Fruit fly (Drosophila melanogaster) whole organism, embryonic: Measurements from ENCODE around the gene Rab23.

ENCODE experiments used
- B-H1 ChIP-seq: fragments of 200-800 bp; sonication (Bioruptor generic); IDR thresholded peaks from 3 replicates; pipeline ENCODE4 v1.3.6; 2022; ENCODE audit warnings: missing biosample characterization, missing genetic modification characterization
- BtbVII ChIP-seq: fragments of 200-800 bp; sonication (Bioruptor generic); optimal IDR thresholded peaks from 3 replicates; lab custom pipeline; 2017; ENCODE audit warnings: missing biosample characterization, mild to moderate bottlenecking, missing genetic modification characterization
- CG10654 ChIP-seq: fragments of 200-800 bp; sonication (Bioruptor generic); optimal IDR thresholded peaks from 2 replicates; lab custom pipeline; 2016; ENCODE audit warnings: missing biosample characterization, missing genetic modification characterization
- CG11085 ChIP-seq: fragments of 200-800 bp; sonication (Bioruptor generic); IDR thresholded peaks from 2 replicates; pipeline ENCODE4 v1.3.6; 2022; ENCODE audit warnings: missing biosample characterization, missing genetic modification characterization
- CG12236 ChIP-seq: fragments of 200-800 bp; sonication (Bioruptor generic); optimal IDR thresholded peaks from 2 replicates; lab custom pipeline; 2016; ENCODE audit warnings: missing biosample characterization, missing genetic modification characterization
- CG15514 ChIP-seq: fragments of 200-800 bp; sonication (Bioruptor generic); optimal IDR thresholded peaks from 3 replicates; lab custom pipeline; 2017; ENCODE audit warnings: missing biosample characterization, missing genetic modification characterization, mild to moderate bottlenecking, moderate library complexity, missing genetic modification reagents
- CG17385 ChIP-seq: fragments of 200-800 bp; sonication (Bioruptor generic); optimal IDR thresholded peaks from 3 replicates; lab custom pipeline; 2018; ENCODE audit warnings: missing biosample characterization, mild to moderate bottlenecking, missing genetic modification characterization
- CG1792 ChIP-seq: fragments of 200-800 bp; sonication (Bioruptor generic); optimal IDR thresholded peaks from 2 replicates; lab custom pipeline; 2016; ENCODE audit warnings: missing biosample characterization, missing genetic modification characterization
- CG18764 ChIP-seq: fragments of 200-800 bp; sonication (Bioruptor generic); optimal IDR thresholded peaks from 3 replicates; lab custom pipeline; 2016; ENCODE audit warnings: missing biosample characterization, missing genetic modification characterization
- CG2202 ChIP-seq: fragments of 200-800 bp; sonication (Bioruptor generic); optimal IDR thresholded peaks from 2 replicates; lab custom pipeline; 2018; ENCODE audit warnings: missing biosample characterization, mild to moderate bottlenecking, missing genetic modification characterization
- CG30431 ChIP-seq: fragments of 200-800 bp; sonication (Bioruptor generic); optimal IDR thresholded peaks from 2 replicates; lab custom pipeline; 2017; ENCODE audit warnings: missing biosample characterization, missing genetic modification characterization
- CG33213 ChIP-seq: fragments of 200-800 bp; sonication (Bioruptor generic); optimal IDR thresholded peaks from 3 replicates; lab custom pipeline; 2016; ENCODE audit warnings: missing biosample characterization, missing genetic modification characterization
- CG42726 ChIP-seq: fragments of 200-800 bp; sonication (Bioruptor generic); IDR thresholded peaks from 2 replicates; pipeline ENCODE4 v1.3.6; 2022; ENCODE audit warnings: missing biosample characterization, missing genetic modification characterization; ENCODE audit not compliant: partially characterized antibody
- CG4328 ChIP-seq: fragments of 200-800 bp; sonication (Bioruptor generic); optimal IDR thresholded peaks from 3 replicates; lab custom pipeline; 2017; ENCODE audit warnings: missing biosample characterization, missing genetic modification reagents, missing genetic modification characterization
- CG4820 ChIP-seq: fragments of 200-800 bp; sonication (Bioruptor generic); optimal IDR thresholded peaks from 3 replicates; lab custom pipeline; 2016; ENCODE audit warnings: missing biosample characterization, missing genetic modification characterization
- CG7357 ChIP-seq: fragments of 200-800 bp; sonication (Bioruptor generic); IDR thresholded peaks from 3 replicates; pipeline ENCODE4 v1.3.6; 2022; ENCODE audit warnings: missing biosample characterization, missing genetic modification characterization
- CG8388 ChIP-seq: fragments of 200-800 bp; sonication (Bioruptor generic); optimal IDR thresholded peaks from 2 replicates; lab custom pipeline; 2019; ENCODE audit warnings: missing biosample characterization, mild to moderate bottlenecking, missing genetic modification characterization, moderate library complexity
- CG8765 ChIP-seq: fragments of 200-800 bp; sonication (Bioruptor generic); IDR thresholded peaks from 2 replicates; pipeline ENCODE4 v1.3.6; 2022; ENCODE audit warnings: missing biosample characterization, missing genetic modification characterization
- Camta ChIP-seq: fragments of 200-800 bp; sonication (Bioruptor generic); optimal IDR thresholded peaks from 2 replicates; lab custom pipeline; 2016; ENCODE audit warnings: missing biosample characterization, missing genetic modification characterization
- D19A ChIP-seq: fragments of 200-800 bp; optimal IDR thresholded peaks from 3 replicates; lab custom pipeline; 2019; ENCODE audit warnings: missing biosample characterization, mild to moderate bottlenecking, missing genetic modification characterization, moderate library complexity
- D19B ChIP-seq: fragments of 200-800 bp; sonication (Bioruptor generic); optimal IDR thresholded peaks from 2 replicates; lab custom pipeline; 2017; ENCODE audit warnings: missing biosample characterization, mild to moderate bottlenecking, missing genetic modification characterization
- Dbx ChIP-seq: fragments of 200-800 bp; sonication (Bioruptor generic); IDR thresholded peaks from 3 replicates; pipeline ENCODE4 v1.3.6; 2022; ENCODE audit warnings: missing biosample characterization, missing genetic modification characterization
- Dp ChIP-seq: fragments of 200-800 bp; sonication (Bioruptor generic); optimal IDR thresholded peaks from 2 replicates; lab custom pipeline; 2018; ENCODE audit warnings: missing biosample characterization, mild to moderate bottlenecking, missing genetic modification characterization, moderate library complexity
- Fer1 ChIP-seq: fragments of 200-800 bp; sonication (Bioruptor generic); optimal IDR thresholded peaks from 2 replicates; lab custom pipeline; 2017; ENCODE audit warnings: missing biosample characterization, mild to moderate bottlenecking, missing genetic modification characterization
- Hr78 ChIP-seq, 2 experiments: fragments of 200-800 bp in 1 of 2; fragments of >200 bp in 1 of 2; sonication (Bioruptor generic) in 1 of 2; optimal IDR thresholded peaks; 2 replicates each; lab custom pipeline; 2017 to 2019; ENCODE audit warnings: missing biosample characterization in 2 of 2, missing genetic modification characterization in 2 of 2, mild to moderate bottlenecking in 1 of 2, moderate library complexity in 1 of 2
- Mad ChIP-seq: fragments of 200-800 bp; sonication (Bioruptor generic); optimal IDR thresholded peaks from 2 replicates; lab custom pipeline; 2016; ENCODE audit warnings: missing biosample characterization, missing genetic modification characterization
- Med ChIP-seq: fragments of 200-800 bp; sonication (Bioruptor generic); peaks from one replicate; lab custom pipeline; 2016; ENCODE audit warnings: missing biosample characterization, missing genetic modification characterization, mild to moderate bottlenecking, inconsistent platforms, moderate library complexity
- Sox100B ChIP-seq: fragments of 200-800 bp; sonication (Bioruptor generic); optimal IDR thresholded peaks from 3 replicates; lab custom pipeline; 2018; ENCODE audit warnings: missing biosample characterization, mild to moderate bottlenecking, missing genetic modification characterization
- Sry-δ ChIP-seq: fragments of 200-800 bp; sonication (Bioruptor generic); optimal IDR thresholded peaks from 2 replicates; lab custom pipeline; 2016; ENCODE audit warnings: missing biosample characterization, missing genetic modification characterization
- Tbp ChIP-seq: fragments of >200 bp; optimal IDR thresholded peaks from 2 replicates; lab custom pipeline; 2018; ENCODE audit warnings: missing biosample characterization, missing genetic modification characterization
- ab ChIP-seq: fragments of 200-800 bp; sonication (Bioruptor generic); optimal IDR thresholded peaks from 2 replicates; lab custom pipeline; 2016; ENCODE audit warnings: missing biosample characterization, missing genetic modification characterization
- ash1 ChIP-seq: fragments of 200-800 bp; sonication (Bioruptor generic); optimal IDR thresholded peaks from 2 replicates; lab custom pipeline; 2018; ENCODE audit warnings: missing biosample characterization, mild to moderate bottlenecking, missing genetic modification characterization
- cad ChIP-seq: fragments of >200 bp; optimal IDR thresholded peaks from 2 replicates; lab custom pipeline; 2017; ENCODE audit warnings: missing biosample characterization, missing genetic modification characterization
- chm ChIP-seq: fragments of 200-800 bp; sonication (Bioruptor generic); IDR thresholded peaks from 2 replicates; pipeline ENCODE4 v1.3.6; 2022; ENCODE audit warnings: missing biosample characterization, missing genetic modification characterization
- corto ChIP-seq: fragments of 200-800 bp; sonication (Bioruptor generic); optimal IDR thresholded peaks from 2 replicates; lab custom pipeline; 2016; ENCODE audit warnings: missing biosample characterization, mild to moderate bottlenecking, missing genetic modification characterization, moderate library complexity
- dysf ChIP-seq: fragments of 200-800 bp; sonication (Bioruptor generic); IDR thresholded peaks from 3 replicates; pipeline ENCODE4 v1.3.6; 2022; ENCODE audit warnings: missing biosample characterization, missing genetic modification characterization
- fd64A ChIP-seq: fragments of 200-800 bp; sonication (Bioruptor generic); optimal IDR thresholded peaks from 3 replicates; lab custom pipeline; 2018; ENCODE audit warnings: missing biosample characterization, mild to moderate bottlenecking, missing genetic modification characterization
- fu2 ChIP-seq: fragments of 200-800 bp; sonication (Bioruptor generic); optimal IDR thresholded peaks from 2 replicates; lab custom pipeline; 2016; ENCODE audit warnings: missing biosample characterization, missing genetic modification characterization
- hb ChIP-seq: fragments of 200-800 bp; sonication (Bioruptor generic); IDR thresholded peaks from 3 replicates; pipeline ENCODE4 v1.3.6; 2022; ENCODE audit warnings: missing biosample characterization, missing genetic modification characterization; ENCODE audit not compliant: partially characterized antibody
- maf-S ChIP-seq: fragments of 200-800 bp; sonication (Bioruptor generic); optimal IDR thresholded peaks from 2 replicates; lab custom pipeline; 2016; ENCODE audit warnings: missing biosample characterization, missing genetic modification characterization
- odd ChIP-seq: fragments of 200-800 bp; sonication (Bioruptor generic); optimal IDR thresholded peaks from 2 replicates; lab custom pipeline; 2017; ENCODE audit warnings: missing biosample characterization, mild to moderate bottlenecking, missing genetic modification characterization
- psq ChIP-seq: fragments of 200-800 bp; sonication (Bioruptor generic); optimal IDR thresholded peaks from 2 replicates; lab custom pipeline; 2017; ENCODE audit warnings: missing biosample characterization, missing genetic modification characterization
- rib ChIP-seq: fragments of 200-800 bp; sonication (Bioruptor generic); IDR thresholded peaks from 2 replicates; pipeline ENCODE4 v1.3.6; 2022; ENCODE audit warnings: missing biosample characterization, missing genetic modification characterization
- sens ChIP-seq: fragments of 200-800 bp; sonication (Bioruptor generic); peaks from one replicate; lab custom pipeline; 2016; ENCODE audit warnings: missing biosample characterization, missing genetic modification characterization
- seq ChIP-seq: fragments of 200-800 bp; sonication (Bioruptor generic); IDR thresholded peaks from 2 replicates; pipeline ENCODE4 v1.3.6; 2022; ENCODE audit warnings: missing biosample characterization, missing genetic modification characterization
- stwl ChIP-seq: fragments of 200-800 bp; sonication (Bioruptor generic); optimal IDR thresholded peaks from 3 replicates; lab custom pipeline; 2018; ENCODE audit warnings: missing biosample characterization, mild to moderate bottlenecking, missing genetic modification characterization, moderate library complexity
- trem ChIP-seq: fragments of 200-800 bp; optimal IDR thresholded peaks from 3 replicates; lab custom pipeline; 2019; ENCODE audit warnings: missing biosample characterization, mild to moderate bottlenecking, missing genetic modification characterization, moderate library complexity
- unc-4 ChIP-seq: fragments of 200-800 bp; sonication (Bioruptor generic); IDR thresholded peaks from 2 replicates; pipeline ENCODE4 v1.3.6; 2022; ENCODE audit warnings: missing biosample characterization, missing genetic modification characterization; ENCODE audit not compliant: partially characterized antibody
- wdn ChIP-seq: fragments of 200-800 bp; sonication (Bioruptor generic); IDR thresholded peaks from 2 replicates; pipeline ENCODE4 v1.3.6; 2022; ENCODE audit warnings: missing biosample characterization, missing genetic modification characterization
- yki ChIP-seq: fragments of >200 bp; optimal IDR thresholded peaks from 3 replicates; lab custom pipeline; 2018
- zen ChIP-seq: fragments of 200-800 bp; sonication (Bioruptor generic); optimal IDR thresholded peaks from 3 replicates; lab custom pipeline; 2018; ENCODE audit warnings: missing biosample characterization, mild to moderate bottlenecking, missing genetic modification characterization, moderate library complexity
- zf30C ChIP-seq: fragments of 200-800 bp; sonication (Bioruptor generic); optimal IDR thresholded peaks from 3 replicates; lab custom pipeline; 2018; ENCODE audit warnings: missing biosample characterization, mild to moderate bottlenecking, missing genetic modification characterization

Rab23 gene

dm6 chr3R:5670660-5671264 lies 14.5 kb downstream of the Rab23 start (continued):
- no peak for TF ChIP-seq wdn (GFP tag; lab: Robert Waterston, UW)
- no peak for TF ChIP-seq CG33213 (GFP tag; lab: Kevin White, UChicago)
- no peak for TF ChIP-seq CG2202
- no peak for TF ChIP-seq ash1 (GFP tag; lab: Kevin White, UChicago)
- TF ChIP-seq zen, result no peak
- TF ChIP-seq CG12236, result no peak
- no peak for TF ChIP-seq odd (GFP tag; lab: Kevin White, UChicago)
- TF ChIP-seq CG7357 (GFP tag; lab: Robert Waterston, UW), result no peak
- no peak for TF ChIP-seq D19A (tag; lab: Kevin White, UChicago)
- no peak for TF ChIP-seq Dp
- TF ChIP-seq Mad (GFP tag; lab: Kevin White, UChicago), result no peak
- TF ChIP-seq CG18764 (GFP tag; lab: Kevin White, UChicago), result no peak
- no peak for TF ChIP-seq BtbVII (GFP tag; lab: Kevin White, UChicago)
- TF ChIP-seq Dbx (GFP tag; lab: Robert Waterston, UW), result no peak
- no peak for TF ChIP-seq maf-S (GFP tag; lab: Kevin White, UChicago)
- TF ChIP-seq CG17385, result no peak
- TF ChIP-seq CG10654, result no peak
- TF ChIP-seq Med (GFP tag; lab: Kevin White, UChicago), result peak; percentile 1
- no peak for TF ChIP-seq Sox100B
- peak; percentile 47 for TF ChIP-seq sens
- no peak for TF ChIP-seq Fer1 (GFP tag; lab: Kevin White, UChicago)
- no peak for TF ChIP-seq seq (GFP tag; lab: Robert Waterston, UW)
- no peak for TF ChIP-seq CG42726
- TF ChIP-seq unc-4 (GFP tag; lab: Robert Waterston, UW), result no peak
- TF ChIP-seq CG4328, result no peak
- no peak for TF ChIP-seq CG11085 (GFP tag; lab: Robert Waterston, UW)
- TF ChIP-seq hb (GFP tag; lab: Robert Waterston, UW), result no peak
- no peak for TF ChIP-seq CG1792 (GFP tag; lab: Kevin White, UChicago)
- no peak for TF ChIP-seq ab
- TF ChIP-seq stwl, result peak; percentile 18
- peak; percentile 25 for TF ChIP-seq psq (GFP tag; lab: Kevin White, UChicago)
- peak; percentile 12 for TF ChIP-seq corto (GFP tag; lab: Kevin White, UChicago)
- TF ChIP-seq CG8388 (GFP tag; lab: Kevin White, UChicago), result no peak
- TF ChIP-seq Hr78 (GFP tag; optimal IDR thresholded peaks at IDR 0.05; lab: Kevin White, UChicago), result no peak
- no peak for TF ChIP-seq CG15514
- TF ChIP-seq CG30431 (GFP tag; lab: Kevin White, UChicago), result no peak
- no peak for TF ChIP-seq cad (GFP tag; lab: Kevin White, UChicago)
- TF ChIP-seq dysf, result no peak
- no peak for TF ChIP-seq Sry-δ (GFP tag; lab: Kevin White, UChicago)
- TF ChIP-seq B-H1 (GFP tag; lab: Robert Waterston, UW), result no peak
- TF ChIP-seq rib (GFP tag; lab: Robert Waterston, UW), result no peak
- peak; percentile 37 for TF ChIP-seq trem (tag; lab: Kevin White, UChicago)
- TF ChIP-seq yki (lab: Kevin White, UChicago), result no peak
- TF ChIP-seq D19B, result no peak
- no peak for TF ChIP-seq Tbp (GFP tag; lab: Kevin White, UChicago)
- no peak for TF ChIP-seq fd64A (GFP tag; lab: Kevin White, UChicago)
- TF ChIP-seq fu2 (GFP tag; lab: Kevin White, UChicago), result no peak
- TF ChIP-seq zf30C (GFP tag; lab: Kevin White, UChicago), result peak; percentile 78
- no peak for TF ChIP-seq CG4820 (GFP tag; lab: Kevin White, UChicago)
- TF ChIP-seq Camta (GFP tag; lab: Kevin White, UChicago), result no peak
- no peak for TF ChIP-seq CG8765 (GFP tag; lab: Robert Waterston, UW)
- TF ChIP-seq chm, result no peak
